Fruit fly (Drosophila melanogaster): ENCODE results near the gene ND-51.

ND-51 gene

dm6 chr2L:6062382-6063082 is at the start of gene ND-51, which contains the start of gene CG13994:
ND-51 (minus strand) TSS chr2L:6062757.
CG13994 (plus strand) TSS chr2L:6062989.
- TF ChIP-seq bab1 (GFP tag; optimal IDR thresholded peaks at IDR 0.05) (peak; percentile 86), tj (GFP tag; optimal IDR thresholded peaks at IDR 0.05) (peak; percentile 61), toe (GFP tag; optimal IDR thresholded peaks at IDR 0.05) (peak; percentile 94), ovo (GFP tag; optimal IDR thresholded peaks at IDR 0.05) (peak; percentile 74), cnc (optimal IDR thresholded peaks at IDR 0.05) (no peak), CG7045 (GFP tag; optimal IDR thresholded peaks at IDR 0.05) (peak; percentile 83), Hr96 (GFP tag; optimal IDR thresholded peaks at IDR 0.05) (peak; percentile 87), Mnt (GFP tag; optimal IDR thresholded peaks at IDR 0.05) (peak; percentile 77), CG14711 (tag; optimal IDR thresholded peaks at IDR 0.05) (peak; percentile 78), cic (GFP tag; optimal IDR thresholded peaks at IDR 0.05) (peak; percentile 80), Clk (GFP tag; optimal IDR thresholded peaks at IDR 0.05) (peak; percentile 81), CG7101 (tag; optimal IDR thresholded peaks at IDR 0.05) (peak; percentile 79), Crg-1 (GFP tag; optimal IDR thresholded peaks at IDR 0.05) (peak; percentile 61), CG11617 (GFP tag; optimal IDR thresholded peaks at IDR 0.05) (peak; percentile 83), CG12768 (GFP tag; optimal IDR thresholded peaks at IDR 0.05) (peak; percentile 76), CG1620 (GFP tag; optimal IDR thresholded peaks at IDR 0.05) (peak; percentile 85), pad (GFP tag; optimal IDR thresholded peaks at IDR 0.05) (peak; percentile 67), kay (GFP tag; ENCODE audit: borderline replicate concordance) (no peak), CG33017 (tag; optimal IDR thresholded peaks at IDR 0.05) (peak; percentile 81), CG5204 (GFP tag; optimal IDR thresholded peaks at IDR 0.05) (no peak)

dm6 chr2L:6110781-6111180 is 48.2 kb upstream of the ND-51 start:
- TF ChIP-seq kay (GFP tag; ENCODE audit: borderline replicate concordance) (peak; percentile 66), CG7045 (GFP tag; optimal IDR thresholded peaks at IDR 0.05) (no peak), tj (GFP tag; optimal IDR thresholded peaks at IDR 0.05) (no peak)

dm6 chr2L:6109313-6109847 is 46.8 kb upstream of the ND-51 start:
- TF ChIP-seq ovo (GFP tag; optimal IDR thresholded peaks at IDR 0.05) (no peak), pad (GFP tag; optimal IDR thresholded peaks at IDR 0.05) (no peak), cic (GFP tag; optimal IDR thresholded peaks at IDR 0.05) (no peak)

dm6 chr2L:6100202-6100689 is 37.7 kb upstream of the ND-51 start, which contains the start of gene stai:
stai (plus strand) TSS chr2L:6100377.
- TF ChIP-seq kay (GFP tag; ENCODE audit: borderline replicate concordance) (no peak), tj (GFP tag; optimal IDR thresholded peaks at IDR 0.05) (peak; percentile 84), CG5204 (GFP tag; optimal IDR thresholded peaks at IDR 0.05) (no peak), CG33017 (tag; optimal IDR thresholded peaks at IDR 0.05) (no peak), bab1 (GFP tag; optimal IDR thresholded peaks at IDR 0.05) (peak; percentile 26), ovo (GFP tag; optimal IDR thresholded peaks at IDR 0.05) (peak; percentile 51), pad (GFP tag; optimal IDR thresholded peaks at IDR 0.05) (no peak)

DNA sequence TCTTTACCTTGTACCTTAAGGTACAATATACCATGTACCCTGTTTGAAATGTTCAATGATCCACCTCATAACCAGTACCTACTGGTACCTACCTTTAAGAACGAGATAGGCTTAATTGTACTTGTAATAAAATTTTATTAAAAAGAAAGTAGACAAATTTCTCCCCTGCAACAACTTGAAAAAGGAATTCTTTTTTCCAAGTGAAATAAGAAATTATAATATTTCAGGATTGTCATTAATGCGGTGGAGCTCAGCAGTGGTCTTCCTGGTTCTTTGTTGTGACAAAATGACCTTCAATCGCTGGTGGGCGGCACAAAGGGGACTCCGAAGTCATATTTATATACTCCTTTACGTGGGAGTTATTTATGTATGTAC is 36.7 kb upstream of the ND-51 start:
- TF ChIP-seq cnc (optimal IDR thresholded peaks at IDR 0.05) (no peak), toe (GFP tag; optimal IDR thresholded peaks at IDR 0.05) (no peak), bab1 (GFP tag; optimal IDR thresholded peaks at IDR 0.05) (no peak), tj (GFP tag; optimal IDR thresholded peaks at IDR 0.05) (no peak), kay (GFP tag; ENCODE audit: borderline replicate concordance) (peak; percentile 81)

DNA sequence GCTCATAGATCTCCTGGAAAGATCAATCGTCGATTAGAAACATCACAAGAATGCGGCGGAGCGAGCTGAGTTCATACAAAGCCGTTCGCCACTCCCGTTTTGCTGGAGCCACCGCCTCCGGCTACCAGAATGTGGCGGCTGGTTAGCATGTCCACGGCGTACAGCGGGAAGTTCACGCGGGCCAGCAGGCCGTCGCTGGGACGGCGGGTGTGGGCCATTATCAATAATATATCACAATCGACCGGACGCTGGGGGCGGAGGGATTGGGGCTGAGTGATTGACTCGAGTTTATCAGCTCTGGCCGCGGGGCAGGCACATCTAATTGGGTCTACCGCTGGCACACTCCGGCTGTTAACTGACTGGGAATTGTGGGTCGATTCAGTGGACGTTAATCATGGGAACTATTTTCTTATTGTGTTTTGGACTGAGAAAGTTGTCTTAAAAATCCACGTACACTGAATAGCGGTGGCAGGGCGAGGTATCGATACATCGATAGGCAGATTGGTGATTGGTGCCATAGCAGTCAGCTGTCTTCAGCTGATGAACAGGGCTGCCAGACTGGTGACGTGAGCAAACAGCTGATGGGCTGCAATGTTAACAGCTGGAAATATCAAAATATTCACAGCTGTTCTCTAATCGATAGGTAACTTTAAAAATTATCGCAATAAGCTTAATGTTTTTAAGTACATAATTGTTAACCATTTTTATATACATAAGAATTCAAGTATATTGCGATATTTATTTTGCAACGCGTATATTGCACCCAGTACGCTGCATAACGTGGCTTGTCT is 36.1 kb upstream of the ND-51 start, which contains the start of gene CG9175:
TSS of gene CG9175 (minus strand) at position 488 of the 791 bp plus-strand sequence.
- peak; percentile 52 for TF ChIP-seq CG1620 (GFP tag; optimal IDR thresholded peaks at IDR 0.05)
- TF ChIP-seq Mnt (GFP tag; optimal IDR thresholded peaks at IDR 0.05) = peak; percentile 65
- no peak for TF ChIP-seq Hr96 (GFP tag; optimal IDR thresholded peaks at IDR 0.05)
- peak; percentile 48 for TF ChIP-seq CG33017 (tag; optimal IDR thresholded peaks at IDR 0.05)
- no peak for TF ChIP-seq CG12768 (GFP tag; optimal IDR thresholded peaks at IDR 0.05)
- TF ChIP-seq toe (GFP tag; optimal IDR thresholded peaks at IDR 0.05) = no peak
- TF ChIP-seq cic (GFP tag; optimal IDR thresholded peaks at IDR 0.05) = peak; percentile 73
- peak; percentile 29 for TF ChIP-seq ovo (GFP tag; optimal IDR thresholded peaks at IDR 0.05)
- TF ChIP-seq CG7101 (tag; optimal IDR thresholded peaks at IDR 0.05) = peak; percentile 10
- TF ChIP-seq bab1 (GFP tag; optimal IDR thresholded peaks at IDR 0.05) = peak; percentile 87
- TF ChIP-seq CG11617 (GFP tag; optimal IDR thresholded peaks at IDR 0.05) = peak; percentile 36
